Worm (Caenorhabditis elegans) whole organism, midembryonic: ENCODE data around the gene C49C3.20.

Source experiments
- T22C8.4 ChIP-seq: fragments of 200-800 bp; sonication (Bioruptor generic); IDR thresholded peaks from 2 replicates; pipeline ENCODE4 v1.3.6; 2022; ENCODE audit warnings: missing genetic modification characterization, missing compliant biosample characterization
- cog-1 ChIP-seq: sonication (generic microtip); optimal IDR thresholded peaks from 2 replicates; lab custom pipeline; 2016; ENCODE audit warnings: missing genetic modification characterization, missing compliant biosample characterization
- flt-1 ChIP-seq: fragments of 200-800 bp; sonication (Bioruptor generic); IDR thresholded peaks from 2 replicates; pipeline ENCODE4 v1.3.6; 2022; ENCODE audit warnings: missing genetic modification characterization, missing compliant biosample characterization
- klf-2 ChIP-seq: fragments of 200-800 bp; sonication (Bioruptor generic); conservative IDR thresholded peaks from 2 replicates; pipeline ENCODE4 v1.3.6; 2022; ENCODE audit warnings: missing genetic modification reagents, missing genetic modification characterization, missing compliant biosample characterization
- med-1 ChIP-seq: sonication (generic microtip); optimal IDR thresholded peaks from 2 replicates; lab custom pipeline; 2017; ENCODE audit warnings: missing genetic modification characterization, mild to moderate bottlenecking, missing compliant biosample characterization, antibody characterized with exemption, missing genetic modification reagents; ENCODE audit not compliant: insufficient read depth
- ref-1 ChIP-seq: fragments of 200-800 bp; sonication (Bioruptor generic); conservative IDR thresholded peaks from 2 replicates; pipeline ENCODE4 v1.3.6; 2022; ENCODE audit warnings: missing genetic modification reagents, missing genetic modification characterization, missing compliant biosample characterization
- tab-1 ChIP-seq: fragments of 200-800 bp; sonication (Bioruptor generic); IDR thresholded peaks from 2 replicates; pipeline ENCODE4 v1.3.6; 2022; ENCODE audit warnings: missing genetic modification characterization, missing compliant biosample characterization
- ztf-23 ChIP-seq: fragments of 200-800 bp; sonication (Bioruptor generic); IDR thresholded peaks from 2 replicates; pipeline ENCODE4 v1.3.6; 2022; ENCODE audit warnings: missing genetic modification reagents, missing genetic modification characterization, missing compliant biosample characterization
- ztf-29 ChIP-seq: fragments of 200-800 bp; sonication (Bioruptor generic); IDR thresholded peaks from 2 replicates; pipeline ENCODE4 v1.3.6; 2022; ENCODE audit warnings: missing genetic modification reagents, missing genetic modification characterization, missing compliant biosample characterization

ce11 chrIV:17328834-17329233, 12.5 kb upstream of the C49C3.20 start, which contains the start of gene ceh-88:
- no peak for TF ChIP-seq flt-1
- no peak for TF ChIP-seq ref-1 (GFP tag; lab: Robert Waterston, UW)
- TF ChIP-seq med-1 (GFP tag; lab: Kevin White, UChicago): no peak
- TF ChIP-seq klf-2 (GFP tag; lab: Robert Waterston, UW): no peak
- TF ChIP-seq cog-1 (tag; lab: Kevin White, UChicago): no peak
- no peak for TF ChIP-seq T22C8.4 (GFP tag; lab: Robert Waterston, UW)
- no peak for TF ChIP-seq tab-1 (GFP tag; lab: Robert Waterston, UW)
- TF ChIP-seq ztf-23: no peak
- TF ChIP-seq ztf-29 (GFP tag; lab: Robert Waterston, UW): no peak
